Fruit fly (Drosophila melanogaster) whole organism, embryonic: Measurements from ENCODE around the gene GlnRS.
A peak's percentile ranks its signal among the peaks of the same experiment; 100 is the strongest.

Experiments
- Atf-2 ChIP-seq: fragments of 200-800 bp; sonication (Bioruptor generic); optimal IDR thresholded peaks from 2 replicates; lab custom pipeline; 2016; ENCODE audit warnings: missing biosample characterization, missing genetic modification characterization
- Bteb2 ChIP-seq: fragments of 200-800 bp; sonication (Bioruptor generic); optimal IDR thresholded peaks from 2 replicates; lab custom pipeline; 2016; ENCODE audit warnings: missing biosample characterization, missing genetic modification characterization
- CG1024 ChIP-seq: fragments of 200-800 bp; sonication (Bioruptor generic); IDR thresholded peaks from 2 replicates; pipeline ENCODE4 v1.3.6; 2022; ENCODE audit warnings: missing biosample characterization, missing genetic modification characterization
- CG11247 ChIP-seq: fragments of 200-800 bp; sonication (Bioruptor generic); IDR thresholded peaks from 2 replicates; pipeline ENCODE4 v1.3.6; 2022; ENCODE audit warnings: missing biosample characterization, missing genetic modification characterization
- CG12071 ChIP-seq: fragments of 200-800 bp; sonication (Bioruptor generic); optimal IDR thresholded peaks from 3 replicates; lab custom pipeline; 2018; ENCODE audit warnings: missing biosample characterization, mild to moderate bottlenecking, missing genetic modification characterization
- CG12769 ChIP-seq: fragments of 200-800 bp; sonication (Bioruptor generic); optimal IDR thresholded peaks from 2 replicates; lab custom pipeline; 2019; ENCODE audit warnings: missing biosample characterization, mild to moderate bottlenecking, missing genetic modification characterization, moderate library complexity
- CG13775 ChIP-seq: fragments of 200-800 bp; sonication (Bioruptor generic); optimal IDR thresholded peaks from 3 replicates; lab custom pipeline; 2017; ENCODE audit warnings: missing biosample characterization, mild to moderate bottlenecking, missing genetic modification characterization
- CG14014 ChIP-seq: fragments of 200-800 bp; sonication (Bioruptor generic); IDR thresholded peaks from 2 replicates; pipeline ENCODE4 v1.3.6; 2022; ENCODE audit warnings: missing biosample characterization, missing genetic modification characterization
- CG14441 ChIP-seq: fragments of 200-800 bp; sonication (Bioruptor generic); IDR thresholded peaks from 2 replicates; pipeline ENCODE4 v1.3.6; 2022; ENCODE audit warnings: missing biosample characterization, missing genetic modification characterization
- CG1647 ChIP-seq: fragments of 200-800 bp; sonication (Bioruptor generic); optimal IDR thresholded peaks from 3 replicates; lab custom pipeline; 2016; ENCODE audit warnings: missing biosample characterization, missing genetic modification characterization
- CG16863 ChIP-seq: fragments of 200-800 bp; sonication (Bioruptor generic); optimal IDR thresholded peaks from 3 replicates; lab custom pipeline; 2016; ENCODE audit warnings: missing biosample characterization, missing genetic modification characterization
- CG17802 ChIP-seq: fragments of 200-800 bp; sonication (Bioruptor generic); optimal IDR thresholded peaks from 2 replicates; lab custom pipeline; 2018; ENCODE audit warnings: missing biosample characterization, mild to moderate bottlenecking, missing genetic modification characterization, moderate library complexity
- CG1792 ChIP-seq: fragments of 200-800 bp; sonication (Bioruptor generic); optimal IDR thresholded peaks from 2 replicates; lab custom pipeline; 2016; ENCODE audit warnings: missing biosample characterization, missing genetic modification characterization
- CG2116 ChIP-seq: fragments of 200-800 bp; sonication (Bioruptor generic); optimal IDR thresholded peaks from 3 replicates; lab custom pipeline; 2018; ENCODE audit warnings: missing biosample characterization, mild to moderate bottlenecking, missing genetic modification characterization
- CG32767 ChIP-seq: fragments of 200-800 bp; sonication (Bioruptor generic); IDR thresholded peaks from 2 replicates; pipeline ENCODE4 v1.3.6; 2022; ENCODE audit warnings: missing biosample characterization, missing genetic modification characterization
- CG4328 ChIP-seq: fragments of 200-800 bp; sonication (Bioruptor generic); optimal IDR thresholded peaks from 3 replicates; lab custom pipeline; 2017; ENCODE audit warnings: missing biosample characterization, missing genetic modification reagents, missing genetic modification characterization
- CG5953 ChIP-seq: fragments of 200-800 bp; sonication (Bioruptor generic); IDR thresholded peaks from 2 replicates; pipeline ENCODE4 v1.3.6; 2022; ENCODE audit warnings: missing biosample characterization, missing genetic modification characterization
- CG6254 ChIP-seq: fragments of 200-800 bp; sonication (Bioruptor generic); optimal IDR thresholded peaks from 3 replicates; lab custom pipeline; 2017; ENCODE audit warnings: mild to moderate bottlenecking, missing biosample characterization, missing genetic modification reagents, missing genetic modification characterization
- CG8924 ChIP-seq: fragments of 200-800 bp; optimal IDR thresholded peaks from 3 replicates; lab custom pipeline; 2019; ENCODE audit warnings: missing biosample characterization, mild to moderate bottlenecking, missing genetic modification characterization, moderate library complexity
- CG9817 ChIP-seq: fragments of 200-800 bp; sonication (Bioruptor generic); optimal IDR thresholded peaks from 2 replicates; lab custom pipeline; 2018; ENCODE audit warnings: missing biosample characterization, mild to moderate bottlenecking, missing genetic modification characterization, moderate library complexity
- CHES-1-like ChIP-seq: fragments of 200-800 bp; sonication (Bioruptor generic); optimal IDR thresholded peaks from 2 replicates; lab custom pipeline; 2016; ENCODE audit warnings: missing biosample characterization, missing genetic modification characterization
- D ChIP-seq, 2 experiments: fragments of 200-800 bp in 1 of 2; fragments of >200 bp in 1 of 2; sonication (Bioruptor generic) in 1 of 2; optimal IDR thresholded peaks; 2 replicates in 1 of 2; 3 replicates in 1 of 2; lab custom pipeline; 2017; ENCODE audit warnings: mild to moderate bottlenecking in 1 of 2, missing biosample characterization in 1 of 2, missing genetic modification characterization in 1 of 2, missing genetic modification reagents in 1 of 2
- Dip3 ChIP-seq: fragments of 200-800 bp; sonication (Bioruptor generic); optimal IDR thresholded peaks from 3 replicates; lab custom pipeline; 2016; ENCODE audit warnings: missing biosample characterization, missing genetic modification characterization
- ERR ChIP-seq: fragments of 200-800 bp; sonication (Bioruptor generic); optimal IDR thresholded peaks from 2 replicates; lab custom pipeline; 2016; ENCODE audit warnings: missing biosample characterization, missing genetic modification characterization
- Ets65A ChIP-seq: fragments of 200-800 bp; sonication (Bioruptor generic); peaks from one replicate; lab custom pipeline; 2016; ENCODE audit warnings: missing biosample characterization, missing genetic modification characterization
- HLHmδ ChIP-seq: fragments of 200-800 bp; sonication (Bioruptor generic); optimal IDR thresholded peaks from 2 replicates; lab custom pipeline; 2018; ENCODE audit warnings: missing biosample characterization, mild to moderate bottlenecking, missing genetic modification characterization, moderate library complexity
- Hand ChIP-seq: fragments of 200-800 bp; sonication (Bioruptor generic); optimal IDR thresholded peaks from 2 replicates; lab custom pipeline; 2017; ENCODE audit warnings: mild to moderate bottlenecking, missing biosample characterization, missing genetic modification reagents, missing genetic modification characterization
- Hey ChIP-seq: fragments of 200-800 bp; sonication (Bioruptor generic); optimal IDR thresholded peaks from 3 replicates; lab custom pipeline; 2018; ENCODE audit warnings: missing biosample characterization, mild to moderate bottlenecking, missing genetic modification characterization
- HmgD ChIP-seq: fragments of 200-800 bp; sonication (Bioruptor generic); optimal IDR thresholded peaks from 3 replicates; lab custom pipeline; 2016; ENCODE audit warnings: missing biosample characterization, missing genetic modification characterization
- Lhr ChIP-seq: fragments of 200-800 bp; sonication (Bioruptor generic); optimal IDR thresholded peaks from 3 replicates; lab custom pipeline; 2017; ENCODE audit warnings: mild to moderate bottlenecking, missing biosample characterization, missing genetic modification reagents, missing genetic modification characterization
- NFAT ChIP-seq: fragments of 200-800 bp; sonication (Bioruptor generic); IDR thresholded peaks from 2 replicates; pipeline ENCODE4 v1.3.6; 2022; ENCODE audit warnings: missing biosample characterization, missing genetic modification characterization
- NfI ChIP-seq: fragments of 200-800 bp; sonication (Bioruptor generic); optimal IDR thresholded peaks from 3 replicates; lab custom pipeline; 2018; ENCODE audit warnings: missing biosample characterization, mild to moderate bottlenecking, missing genetic modification characterization, moderate library complexity
- Poxn ChIP-seq: fragments of 200-800 bp; sonication (Bioruptor generic); IDR thresholded peaks from 2 replicates; pipeline ENCODE4 v1.3.6; 2022; ENCODE audit warnings: missing biosample characterization, missing genetic modification characterization
- Sox102F ChIP-seq: fragments of 200-800 bp; sonication (Bioruptor generic); optimal IDR thresholded peaks from 2 replicates; lab custom pipeline; 2018; ENCODE audit warnings: missing biosample characterization, mild to moderate bottlenecking, missing genetic modification characterization, moderate library complexity
- amos ChIP-seq: fragments of 200-800 bp; sonication (Bioruptor generic); IDR thresholded peaks from 2 replicates; pipeline ENCODE4 v1.3.6; 2022; ENCODE audit warnings: missing biosample characterization, missing genetic modification characterization; ENCODE audit not compliant: partially characterized antibody
- btn ChIP-seq: fragments of 200-800 bp; sonication (Bioruptor generic); optimal IDR thresholded peaks from 2 replicates; lab custom pipeline; 2016; ENCODE audit warnings: missing biosample characterization, missing genetic modification characterization
- ci ChIP-seq: fragments of 200-800 bp; sonication (Bioruptor generic); IDR thresholded peaks from 3 replicates; pipeline ENCODE4 v1.3.6; 2022; ENCODE audit warnings: missing biosample characterization, missing genetic modification characterization
- corto ChIP-seq: fragments of 200-800 bp; sonication (Bioruptor generic); optimal IDR thresholded peaks from 2 replicates; lab custom pipeline; 2016; ENCODE audit warnings: missing biosample characterization, mild to moderate bottlenecking, missing genetic modification characterization, moderate library complexity
- emc ChIP-seq: fragments of 200-800 bp; sonication (Bioruptor generic); optimal IDR thresholded peaks from 2 replicates; lab custom pipeline; 2016; ENCODE audit warnings: missing biosample characterization, missing genetic modification characterization
- gfzf ChIP-seq: fragments of 200-800 bp; sonication (Bioruptor generic); optimal IDR thresholded peaks from 2 replicates; lab custom pipeline; 2016; ENCODE audit warnings: missing biosample characterization, mild to moderate bottlenecking, missing genetic modification characterization, moderate library complexity
- ham ChIP-seq: fragments of 200-800 bp; sonication (Bioruptor generic); IDR thresholded peaks from 2 replicates; pipeline ENCODE4 v1.3.6; 2022; ENCODE audit warnings: missing biosample characterization, missing genetic modification characterization
- knrl ChIP-seq: fragments of 200-800 bp; sonication (Bioruptor generic); IDR thresholded peaks from 3 replicates; pipeline ENCODE4 v1.3.6; 2022; ENCODE audit warnings: missing biosample characterization, missing genetic modification characterization; ENCODE audit not compliant: partially characterized antibody
- lmd ChIP-seq: fragments of 200-800 bp; sonication (Bioruptor generic); IDR thresholded peaks from 2 replicates; pipeline ENCODE4 v1.3.6; 2022; ENCODE audit warnings: missing biosample characterization, missing genetic modification characterization
- nerfin-2 ChIP-seq: fragments of 200-800 bp; sonication (Bioruptor generic); IDR thresholded peaks from 2 replicates; pipeline ENCODE4 v1.3.6; 2022; ENCODE audit warnings: missing biosample characterization, missing genetic modification characterization; ENCODE audit not compliant: partially characterized antibody
- phol ChIP-seq: fragments of 200-800 bp; sonication (Bioruptor generic); optimal IDR thresholded peaks from 3 replicates; lab custom pipeline; 2018; ENCODE audit warnings: missing biosample characterization, mild to moderate bottlenecking, missing genetic modification characterization, moderate library complexity
- ro ChIP-seq: fragments of 200-800 bp; sonication (Bioruptor generic); IDR thresholded peaks from 2 replicates; pipeline ENCODE4 v1.3.6; 2022; ENCODE audit warnings: missing biosample characterization, missing genetic modification characterization
- seq ChIP-seq: fragments of 200-800 bp; sonication (Bioruptor generic); IDR thresholded peaks from 2 replicates; pipeline ENCODE4 v1.3.6; 2022; ENCODE audit warnings: missing biosample characterization, missing genetic modification characterization
- slbo ChIP-seq: fragments of 200-800 bp; sonication (Bioruptor generic); IDR thresholded peaks from 2 replicates; pipeline ENCODE4 v1.3.6; 2022; ENCODE audit warnings: missing biosample characterization, missing genetic modification characterization
- so ChIP-seq: fragments of 200-800 bp; sonication (Bioruptor generic); IDR thresholded peaks from 3 replicates; pipeline ENCODE4 v1.3.6; 2022; ENCODE audit warnings: missing biosample characterization, missing genetic modification characterization
- sqz ChIP-seq: fragments of 200-800 bp; sonication (Bioruptor generic); optimal IDR thresholded peaks from 3 replicates; lab custom pipeline; 2018; ENCODE audit warnings: missing biosample characterization, mild to moderate bottlenecking, missing genetic modification characterization

The GlnRS gene

DNA sequence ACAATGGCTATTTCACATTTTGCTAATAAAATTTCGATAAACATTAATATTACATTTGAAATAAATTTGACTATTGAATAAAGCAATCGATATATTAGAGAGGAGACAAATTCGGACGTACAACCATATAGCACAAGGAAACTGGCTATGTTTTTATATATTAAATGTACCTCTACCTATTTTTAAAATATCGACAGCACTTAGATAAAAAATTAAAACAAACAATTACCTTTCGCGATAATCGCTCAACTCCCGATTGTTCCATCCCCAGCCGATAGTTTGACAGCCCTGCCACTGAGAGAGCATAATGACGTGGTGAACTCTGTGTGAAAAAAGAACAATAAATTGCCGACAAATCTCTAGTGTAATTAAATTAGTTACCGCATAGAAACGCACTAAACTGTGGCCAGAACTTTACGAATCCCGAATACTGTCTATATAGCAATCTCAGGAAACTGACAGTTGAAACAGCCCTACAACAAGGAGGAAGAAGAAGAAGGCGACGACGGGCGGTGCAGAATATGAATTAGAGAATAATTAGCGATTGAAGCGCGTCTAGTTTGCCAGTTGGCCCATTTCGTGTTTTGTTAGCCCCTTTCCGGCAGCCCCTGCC is 6.8 kb downstream of the GlnRS start, which contains the start of gene CG11857 (continued):
- TF ChIP-seq D (optimal IDR thresholded peaks at IDR 0.05; lab: Kevin White, UChicago) (no peak), D (GFP tag; optimal IDR thresholded peaks at IDR 0.05; lab: Kevin White, UChicago) (peak; percentile 96), HmgD (GFP tag; lab: Kevin White, UChicago) (peak; percentile 95), Poxn (GFP tag; lab: Robert Waterston, UW) (peak; percentile 97), CG8924 (tag; lab: Kevin White, UChicago) (peak; percentile 98), sqz (GFP tag; lab: Kevin White, UChicago) (no peak), NfI (GFP tag; lab: Kevin White, UChicago) (peak; percentile 98), phol (tag; lab: Kevin White, UChicago) (peak; percentile 98), Ets65A (GFP tag; lab: Kevin White, UChicago) (peak; percentile 100), CG16863 (peak; percentile 96), CG9817 (tag; lab: Kevin White, UChicago) (peak; percentile 99), seq (GFP tag; lab: Robert Waterston, UW) (peak; percentile 97), CG1647 (peak; percentile 97), CG4328 (GFP tag; lab: Kevin White, UChicago) (peak; percentile 91), ro (peak; percentile 98), Sox102F (GFP tag; lab: Kevin White, UChicago) (peak; percentile 98), Lhr (GFP tag; lab: Kevin White, UChicago) (peak; percentile 92), CG1024 (GFP tag; lab: Robert Waterston, UW) (peak; percentile 95), so (peak; percentile 97), ERR (GFP tag; lab: Kevin White, UChicago) (peak; percentile 95), amos (GFP tag; lab: Robert Waterston, UW) (peak; percentile 98), slbo (GFP tag; lab: Robert Waterston, UW) (peak; percentile 100), CG6254 (GFP tag; lab: Kevin White, UChicago) (peak; percentile 74), Bteb2 (peak; percentile 98), ham (GFP tag; lab: Robert Waterston, UW) (peak; percentile 96), CG14014 (peak; percentile 99), nerfin-2 (peak; percentile 99), NFAT (GFP tag; lab: Robert Waterston, UW) (peak; percentile 99), Dip3 (GFP tag; lab: Kevin White, UChicago) (peak; percentile 97), CG11247 (peak; percentile 99), CG2116 (peak; percentile 94), Hey (peak; percentile 87), CG32767 (GFP tag; lab: Robert Waterston, UW) (peak; percentile 97), ci (peak; percentile 99), CG1792 (GFP tag; lab: Kevin White, UChicago) (peak; percentile 95), gfzf (GFP tag; lab: Kevin White, UChicago) (peak; percentile 44), CG12071 (GFP tag; lab: Kevin White, UChicago) (peak; percentile 89), Atf-2 (GFP tag; lab: Kevin White, UChicago) (peak; percentile 97), CHES-1-like (GFP tag; lab: Kevin White, UChicago) (peak; percentile 97), lmd (GFP tag; lab: Robert Waterston, UW) (peak; percentile 99), Hand (GFP tag; lab: Kevin White, UChicago) (peak; percentile 86), knrl (peak; percentile 100), btn (GFP tag; lab: Kevin White, UChicago) (peak; percentile 86), CG13775 (GFP tag; lab: Kevin White, UChicago) (peak; percentile 98), CG12769 (tag; lab: Kevin White, UChicago) (peak; percentile 98), corto (GFP tag; lab: Kevin White, UChicago) (peak; percentile 95), emc (GFP tag; lab: Kevin White, UChicago) (peak; percentile 94), CG14441 (peak; percentile 99), CG5953 (GFP tag; lab: Robert Waterston, UW) (peak; percentile 96), HLHmδ (peak; percentile 12), CG17802 (tag; lab: Kevin White, UChicago) (peak; percentile 88)
